Worm (Caenorhabditis elegans) whole organism, L4 larva: ENCODE data around the gene ZC513.14.

Experiments
- F10B5.3 ChIP-seq: sonication (generic microtip); optimal IDR thresholded peaks from 2 replicates; lab custom pipeline; 2016; ENCODE audit warnings: mild to moderate bottlenecking, missing genetic modification characterization, missing compliant biosample characterization
- F26F4.8 ChIP-seq: fragments of 200-800 bp; sonication (Bioruptor generic); conservative IDR thresholded peaks from 2 replicates; pipeline ENCODE4 v1.3.6; 2022; ENCODE audit warnings: missing genetic modification characterization, missing compliant biosample characterization
- F49E8.2 ChIP-seq: sonication (generic microtip); optimal IDR thresholded peaks from 2 replicates; lab custom pipeline; 2016; ENCODE audit warnings: missing compliant biosample characterization, mild to moderate bottlenecking, missing genetic modification characterization, borderline replicate concordance
- Y105C5A.15 ChIP-seq: fragments of 200-800 bp; sonication (Bioruptor generic); IDR thresholded peaks from 2 replicates; pipeline ENCODE4 v1.3.6; 2022; ENCODE audit warnings: missing genetic modification characterization, missing compliant biosample characterization
- Y5F2A.4 ChIP-seq: fragments of 200-800 bp; sonication (Bioruptor generic); optimal IDR thresholded peaks from 2 replicates; lab custom pipeline; 2018; ENCODE audit warnings: mild to moderate bottlenecking, missing genetic modification characterization, missing compliant biosample characterization
- Y75B8A.6 ChIP-seq: fragments of 200-800 bp; sonication (Bioruptor generic); IDR thresholded peaks from 2 replicates; pipeline ENCODE4 v1.3.6; 2022; ENCODE audit warnings: missing genetic modification reagents, missing genetic modification characterization, missing compliant biosample characterization
- ZK337.2 ChIP-seq: fragments of 200-800 bp; sonication (Bioruptor generic); IDR thresholded peaks from 2 replicates; pipeline ENCODE4 v1.3.6; 2022; ENCODE audit warnings: missing genetic modification reagents, missing genetic modification characterization, missing compliant biosample characterization
- ZK546.5 ChIP-seq, 2 experiments: sonication (generic microtip); optimal IDR thresholded peaks; 2 replicates each; lab custom pipeline; 2017; ENCODE audit warnings: missing biosample characterization in 2 of 2, missing genetic modification characterization in 2 of 2
- ama-1 ChIP-seq: fragments of 150-350 bp; optimal IDR thresholded peaks from 2 replicates; lab custom pipeline; 2014; ENCODE audit warnings: inconsistent platforms, mixed read lengths
- arid-1 ChIP-seq: fragments of 200-800 bp; sonication (Bioruptor generic); conservative IDR thresholded peaks from 2 replicates; pipeline ENCODE4 v1.3.6; 2022; ENCODE audit warnings: missing genetic modification reagents, missing genetic modification characterization, missing compliant biosample characterization
- ceh-44 ChIP-seq: fragments of 200-800 bp; sonication (Bioruptor generic); IDR thresholded peaks from 2 replicates; pipeline ENCODE4 v1.3.6; 2022; ENCODE audit warnings: missing genetic modification reagents, missing genetic modification characterization, missing compliant biosample characterization
- ceh-62 ChIP-seq: sonication (generic microtip); optimal IDR thresholded peaks from 2 replicates; lab custom pipeline; 2017; ENCODE audit warnings: missing biosample characterization, missing genetic modification characterization
- ceh-82 ChIP-seq: sonication (generic microtip); optimal IDR thresholded peaks from 2 replicates; lab custom pipeline; 2017; ENCODE audit warnings: missing biosample characterization, missing genetic modification characterization
- cey-2 ChIP-seq: sonication (generic microtip); optimal IDR thresholded peaks from 3 replicates; lab custom pipeline; 2017; ENCODE audit warnings: missing genetic modification characterization, mild to moderate bottlenecking, missing compliant biosample characterization, antibody characterized with exemption, borderline replicate concordance; ENCODE audit not compliant: insufficient read depth
- ctbp-1 ChIP-seq: fragments of 200-800 bp; sonication (Bioruptor generic); IDR thresholded peaks from 2 replicates; pipeline ENCODE4 v1.3.6; 2022; ENCODE audit warnings: missing genetic modification reagents, missing genetic modification characterization, missing compliant biosample characterization
- daf-16 ChIP-seq, 3 experiments: sonication (generic microtip); optimal IDR thresholded peaks; 2 replicates each; lab custom pipeline; 2016 to 2017; ENCODE audit warnings: missing genetic modification characterization in 3 of 3, missing genetic modification reagents in 3 of 3, mild to moderate bottlenecking in 2 of 3, missing compliant biosample characterization in 2 of 3, missing biosample characterization in 1 of 3, moderate library complexity in 1 of 3
- dmd-6 ChIP-seq: fragments of 200-800 bp; sonication (Bioruptor generic); IDR thresholded peaks from 2 replicates; pipeline ENCODE4 v1.3.6; 2022; ENCODE audit warnings: missing genetic modification reagents, missing genetic modification characterization, missing compliant biosample characterization
- duxl-1 ChIP-seq: sonication (generic microtip); optimal IDR thresholded peaks from 2 replicates; lab custom pipeline; 2016; ENCODE audit warnings: mild to moderate bottlenecking, missing genetic modification characterization, moderate library complexity, missing compliant biosample characterization; ENCODE audit not compliant: poor library complexity
- dve-1 ChIP-seq: sonication (generic microtip); optimal IDR thresholded peaks from 2 replicates; lab custom pipeline; 2017; ENCODE audit warnings: antibody characterized with exemption, mild to moderate bottlenecking, missing genetic modification characterization, missing compliant biosample characterization; ENCODE audit not compliant: insufficient read depth
- fkh-10 ChIP-seq: fragments of 150-350 bp; optimal IDR thresholded peaks from 2 replicates; lab custom pipeline; 2014; ENCODE audit warnings: missing biosample characterization, missing genetic modification reagents, missing genetic modification characterization
- hmg-1.1 ChIP-seq: fragments of 200-800 bp; sonication (Bioruptor generic); IDR thresholded peaks from 2 replicates; pipeline ENCODE4 v1.3.6; 2022; ENCODE audit warnings: missing genetic modification reagents, missing genetic modification characterization, missing compliant biosample characterization
- lim-7 ChIP-seq: fragments of 200-800 bp; sonication (Bioruptor generic); IDR thresholded peaks from 2 replicates; pipeline ENCODE4 v1.3.6; 2022; ENCODE audit warnings: missing genetic modification characterization, missing compliant biosample characterization
- lin-1 ChIP-seq: fragments of 200-800 bp; sonication (Bioruptor generic); IDR thresholded peaks from 2 replicates; pipeline ENCODE4 v1.3.6; 2022; ENCODE audit warnings: missing genetic modification reagents, missing genetic modification characterization, missing compliant biosample characterization
- lin-15B ChIP-seq: fragments of 150-350 bp; sonication (generic microtip); optimal IDR thresholded peaks from 3 replicates; lab custom pipeline; 2014; ENCODE audit warnings: missing biosample characterization, missing genetic modification characterization
- lin-29 ChIP-seq: fragments of 200-800 bp; sonication (Bioruptor generic); IDR thresholded peaks from 2 replicates; pipeline ENCODE4 v1.3.6; 2022; ENCODE audit warnings: missing genetic modification reagents, missing genetic modification characterization, missing compliant biosample characterization
- lin-38 ChIP-seq: fragments of 200-800 bp; sonication (Bioruptor generic); IDR thresholded peaks from 2 replicates; pipeline ENCODE4 v1.3.6; 2022; ENCODE audit warnings: missing genetic modification reagents, missing genetic modification characterization, missing compliant biosample characterization
- lsy-2 ChIP-seq, 2 experiments: fragments of 150-350 bp in 1 of 2; sonication (generic microtip) in 1 of 2; optimal IDR thresholded peaks; 2 replicates each; lab custom pipeline; 2014 to 2017; ENCODE audit warnings: missing biosample characterization in 2 of 2, missing genetic modification characterization in 2 of 2
- mxl-3 ChIP-seq: fragments of 200-800 bp; sonication (Bioruptor generic); optimal IDR thresholded peaks from 2 replicates; lab custom pipeline; 2018; ENCODE audit warnings: mild to moderate bottlenecking, missing genetic modification characterization, missing compliant biosample characterization
- nhr-10 ChIP-seq: fragments of 150-350 bp; optimal IDR thresholded peaks from 2 replicates; lab custom pipeline; 2014; ENCODE audit warnings: missing biosample characterization, missing genetic modification characterization
- nhr-237 ChIP-seq: sonication (generic microtip); optimal IDR thresholded peaks from 2 replicates; lab custom pipeline; 2017; ENCODE audit warnings: missing biosample characterization, missing genetic modification characterization
- nhr-25 ChIP-seq: sonication (generic microtip); optimal IDR thresholded peaks from 2 replicates; lab custom pipeline; 2017; ENCODE audit warnings: missing genetic modification characterization, mild to moderate bottlenecking, missing compliant biosample characterization, antibody characterized with exemption, moderate library complexity, borderline replicate concordance; ENCODE audit not compliant: insufficient read depth
- nhr-28 ChIP-seq: fragments of 150-350 bp; optimal IDR thresholded peaks from 2 replicates; lab custom pipeline; 2014; ENCODE audit warnings: missing biosample characterization, missing genetic modification characterization
- pha-4 ChIP-seq, 2 experiments: fragments of 150-350 bp in 1 of 2; fragments of 200-800 bp in 1 of 2; sonication (Bioruptor generic) in 1 of 2; IDR thresholded peaks in 1 of 2; optimal IDR thresholded peaks in 1 of 2; 2 replicates each; pipeline versions ENCODE4 v1.3.6 to Lab custom; 2014 to 2022; ENCODE audit warnings: missing genetic modification characterization in 2 of 2, missing genetic modification reagents in 2 of 2, missing biosample characterization in 1 of 2, missing compliant biosample characterization in 1 of 2
- rbr-2 ChIP-seq: sonication (generic microtip); optimal IDR thresholded peaks from 2 replicates; lab custom pipeline; 2016; ENCODE audit warnings: missing genotype, missing genetic modification characterization, missing compliant biosample characterization
- set-16 ChIP-seq: fragments of 200-800 bp; sonication (Bioruptor generic); IDR thresholded peaks from 2 replicates; pipeline ENCODE4 v1.3.6; 2022; ENCODE audit warnings: missing genetic modification reagents, missing genetic modification characterization, missing compliant biosample characterization
- skn-1 ChIP-seq: fragments of 150-350 bp; optimal IDR thresholded peaks from 2 replicates; lab custom pipeline; 2014; ENCODE audit warnings: missing biosample characterization, missing genetic modification characterization
- snpc-1.2 ChIP-seq: fragments of 200-800 bp; sonication (Bioruptor generic); IDR thresholded peaks from 2 replicates; pipeline ENCODE4 v1.3.6; 2022; ENCODE audit warnings: missing genetic modification reagents, missing genetic modification characterization, missing compliant biosample characterization
- snpc-4 ChIP-seq: fragments of 150-350 bp; optimal IDR thresholded peaks from 2 replicates; lab custom pipeline; 2014; ENCODE audit warnings: missing biosample characterization, missing genetic modification characterization
- spr-1 ChIP-seq: sonication (generic microtip); optimal IDR thresholded peaks from 2 replicates; lab custom pipeline; 2016; ENCODE audit warnings: mild to moderate bottlenecking, missing genetic modification characterization, missing compliant biosample characterization
- tra-1 ChIP-seq: fragments of 200-800 bp; sonication (Bioruptor generic); IDR thresholded peaks from 2 replicates; pipeline ENCODE4 v1.3.6; 2022; ENCODE audit warnings: missing genetic modification reagents, missing genetic modification characterization, missing compliant biosample characterization
- unc-39 ChIP-seq: sonication (generic microtip); optimal IDR thresholded peaks from 2 replicates; lab custom pipeline; 2017; ENCODE audit warnings: missing biosample characterization, missing genetic modification characterization
- vab-7 ChIP-seq: fragments of 200-800 bp; sonication (Bioruptor generic); IDR thresholded peaks from 2 replicates; pipeline ENCODE4 v1.3.6; 2022; ENCODE audit warnings: missing genetic modification reagents, missing genetic modification characterization, missing compliant biosample characterization
- zag-1 ChIP-seq: fragments of 150-350 bp; optimal IDR thresholded peaks from 2 replicates; lab custom pipeline; 2014; ENCODE audit warnings: missing biosample characterization, missing genetic modification characterization
- zfp-2 ChIP-seq: sonication (generic microtip); optimal IDR thresholded peaks from 2 replicates; lab custom pipeline; 2016; ENCODE audit warnings: mild to moderate bottlenecking, missing genetic modification characterization, missing compliant biosample characterization
- zip-11 ChIP-seq: fragments of 200-800 bp; sonication (Bioruptor generic); IDR thresholded peaks from 2 replicates; pipeline ENCODE4 v1.3.6; 2022; ENCODE audit warnings: missing genetic modification characterization, missing compliant biosample characterization
- ztf-11 ChIP-seq: fragments of 150-350 bp; optimal IDR thresholded peaks from 2 replicates; lab custom pipeline; 2014; ENCODE audit warnings: missing biosample characterization, missing genetic modification characterization

The ZC513.14 gene

DNA sequence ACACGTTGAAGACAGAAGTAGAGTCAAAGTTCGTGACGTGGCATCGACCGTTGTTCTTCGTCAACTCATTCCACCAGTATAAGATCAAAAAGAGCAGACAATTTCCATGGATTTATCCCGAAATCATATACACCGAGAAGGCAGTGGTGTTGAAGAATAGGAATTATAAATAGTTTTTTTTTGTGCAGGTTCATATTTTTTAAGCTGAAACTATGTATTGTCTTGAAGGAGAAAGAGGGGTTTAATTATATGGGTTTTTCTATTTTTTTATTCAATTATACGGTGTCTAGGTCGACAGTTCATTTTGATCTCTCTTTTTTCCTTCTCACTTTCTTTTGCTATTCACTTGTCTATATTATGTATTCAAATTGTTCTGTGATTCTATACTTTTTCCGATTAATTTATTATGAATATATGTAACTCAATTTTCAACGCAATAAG lies 3.3 kb upstream of the ZC513.14 start (continued):
- TF ChIP-seq unc-39 (tag; lab: Kevin White, UChicago) (no peak), dmd-6 (no peak), Y5F2A.4 (GFP tag; lab: Kevin White, UChicago) (no peak), hmg-1.1 (GFP tag; lab: Robert Waterston, UW) (no peak), lin-29 (GFP tag; lab: Robert Waterston, UW) (no peak), tra-1 (GFP tag; lab: Robert Waterston, UW) (peak; percentile 19; the same call in 1 of the 2 replicates), lsy-2 (tag; optimal IDR thresholded peaks at IDR 0.05; lab: Kevin White, UChicago) (peak in 1 of 2 experiments; percentile 47), set-16 (GFP tag; lab: Robert Waterston, UW) (no peak), lin-15B (tag; lab: Kevin White, UChicago) (no peak), daf-16 (GFP tag; optimal IDR thresholded peaks at IDR 0.05; lab: Kevin White, UChicago) (no peak), daf-16 (tag; optimal IDR thresholded peaks at IDR 0.05; lab: Kevin White, UChicago) (no peak), dve-1 (tag; lab: Kevin White, UChicago) (peak; percentile 16), ctbp-1 (no peak), ZK337.2 (GFP tag; lab: Robert Waterston, UW) (no peak), vab-7 (GFP tag; lab: Robert Waterston, UW) (no peak), duxl-1 (tag; lab: Kevin White, UChicago) (peak; percentile 83), ceh-82 (no peak), ceh-62 (tag; lab: Kevin White, UChicago) (no peak), nhr-237 (tag; lab: Kevin White, UChicago) (no peak), skn-1 (tag; lab: Kevin White, UChicago) (no peak), F49E8.2 (tag; lab: Kevin White, UChicago) (no peak), Y75B8A.6 (GFP tag; lab: Robert Waterston, UW) (no peak), Y105C5A.15 (GFP tag; lab: Robert Waterston, UW) (no peak), lim-7 (no peak), arid-1 (no peak)

DNA sequence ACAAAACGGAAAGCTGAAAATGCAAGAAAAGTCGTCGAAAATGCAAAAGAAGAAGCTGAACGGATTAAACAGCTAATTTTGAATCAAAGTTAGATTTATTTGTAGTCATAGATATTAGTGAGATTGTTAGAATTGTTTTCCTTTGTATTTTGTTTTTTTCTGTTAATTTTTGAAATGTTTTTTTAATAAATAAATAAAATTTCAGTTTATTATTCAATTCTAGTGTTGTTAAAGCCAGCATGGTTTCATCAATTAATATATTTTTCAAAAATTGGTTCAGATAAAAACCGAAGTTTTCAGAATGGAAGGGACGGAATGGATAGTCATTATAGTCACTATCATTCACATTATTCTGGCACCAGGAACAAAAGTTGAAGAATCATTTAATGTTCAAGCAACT lies 1.0 kb downstream of the ZC513.14 start, which contains the start of gene algn-12:
Gene algn-12 (plus strand): TSS at position 301 of the 400 bp plus-strand sequence.
- TF ChIP-seq pha-4 (GFP tag; IDR thresholded peaks at IDR 0.05; lab: Robert Waterston, UW) (no peak), pha-4 (tag; optimal IDR thresholded peaks at IDR 0.05; lab: Kevin White, UChicago) (no peak), Y105C5A.15 (GFP tag; lab: Robert Waterston, UW) (no peak), ctbp-1 (no peak), nhr-10 (tag; lab: Kevin White, UChicago) (no peak), cey-2 (no peak), zag-1 (tag; lab: Kevin White, UChicago) (no peak), F10B5.3 (tag; lab: Kevin White, UChicago) (no peak), snpc-4 (tag; lab: Kevin White, UChicago) (no peak), ceh-44 (GFP tag; lab: Robert Waterston, UW) (no peak), F26F4.8 (GFP tag; lab: Robert Waterston, UW) (no peak), lin-1 (GFP tag; lab: Robert Waterston, UW) (no peak), spr-1 (tag; lab: Kevin White, UChicago) (no peak), nhr-25 (tag; lab: Kevin White, UChicago) (no peak)

DNA sequence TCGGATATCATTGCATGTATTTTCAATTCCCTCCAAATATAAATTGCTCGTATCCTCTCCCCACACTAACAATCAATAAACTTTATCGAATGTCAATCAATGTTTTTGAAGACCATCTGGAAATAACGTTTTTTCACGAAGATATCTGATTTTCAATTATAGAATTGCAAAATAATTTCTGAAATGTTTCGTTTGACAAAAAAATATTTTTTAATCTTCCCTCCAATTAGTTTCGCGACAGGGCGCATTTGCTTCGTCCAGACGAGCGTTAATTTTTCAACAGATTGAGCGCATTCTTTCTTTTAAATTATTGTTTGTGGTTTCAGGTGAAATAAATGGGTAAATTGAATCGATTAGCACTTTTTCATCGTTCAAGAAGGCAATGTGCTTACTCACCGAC lies 4.7 kb downstream of the ZC513.14 start, which contains the start of gene vars-1:
Gene vars-1 (plus strand): TSS at position 291 of the 400 bp plus-strand sequence.
- TF ChIP-seq tra-1 (GFP tag; lab: Robert Waterston, UW) (no peak), nhr-28 (tag; lab: Kevin White, UChicago) (peak; percentile 38), rbr-2 (tag; lab: Kevin White, UChicago) (no peak), fkh-10 (GFP tag; lab: Kevin White, UChicago) (peak; percentile 7), lin-15B (tag; lab: Kevin White, UChicago) (no peak), ZK546.5 (tag; optimal IDR thresholded peaks at IDR 0.05; lab: Kevin White, UChicago) (no peak), duxl-1 (tag; lab: Kevin White, UChicago) (peak; percentile 19), ztf-11 (tag; lab: Kevin White, UChicago) (no peak), mxl-3 (GFP tag; lab: Kevin White, UChicago) (no peak), zag-1 (tag; lab: Kevin White, UChicago) (no peak), lin-38 (GFP tag; lab: Robert Waterston, UW) (peak; percentile 93), zip-11 (no peak), ZK337.2 (GFP tag; lab: Robert Waterston, UW) (no peak), zfp-2 (tag; lab: Kevin White, UChicago) (no peak), ama-1 (peak; percentile 33), snpc-1.2 (GFP tag; lab: Robert Waterston, UW) (0 out of 2 replicates have a peak, but pooled peaks have one; percentile 31), ceh-44 (GFP tag; lab: Robert Waterston, UW) (no peak), Y75B8A.6 (GFP tag; lab: Robert Waterston, UW) (no peak)
